Worm (Caenorhabditis elegans) whole organism, late embryonic: ENCODE results near the gene mrck-1.

Source experiments
- C08G9.2 ChIP-seq: sonication (generic microtip); optimal IDR thresholded peaks from 2 replicates; lab custom pipeline; 2016; ENCODE audit warnings: mild to moderate bottlenecking, missing genetic modification characterization, moderate library complexity, missing compliant biosample characterization
- K09A11.1 ChIP-seq: sonication (generic microtip); optimal IDR thresholded peaks from 2 replicates; lab custom pipeline; 2017; ENCODE audit warnings: antibody characterized with exemption, mild to moderate bottlenecking, missing genetic modification characterization, missing compliant biosample characterization; ENCODE audit not compliant: insufficient read depth
- Y22D7AL.16 ChIP-seq: sonication (generic microtip); optimal IDR thresholded peaks from 2 replicates; lab custom pipeline; 2016; ENCODE audit warnings: missing genetic modification characterization, missing compliant biosample characterization
- ahr-1 ChIP-seq: sonication (generic microtip); optimal IDR thresholded peaks from 2 replicates; lab custom pipeline; 2016; ENCODE audit warnings: missing genetic modification characterization, missing compliant biosample characterization
- ama-1 ChIP-seq: fragments of 150-350 bp; optimal IDR thresholded peaks from 2 replicates; lab custom pipeline; 2014
- ceh-14 ChIP-seq: sonication (generic microtip); optimal IDR thresholded peaks from 2 replicates; lab custom pipeline; 2016; ENCODE audit warnings: missing genotype, missing genetic modification characterization, missing compliant biosample characterization
- ceh-18 ChIP-seq: sonication (generic microtip); optimal IDR thresholded peaks from 2 replicates; lab custom pipeline; 2016; ENCODE audit warnings: missing genetic modification characterization, missing compliant biosample characterization
- ceh-19 ChIP-seq: fragments of 200-800 bp; sonication (Bioruptor generic); optimal IDR thresholded peaks from 2 replicates; lab custom pipeline; 2018; ENCODE audit warnings: mild to moderate bottlenecking, missing genetic modification characterization, missing compliant biosample characterization
- ceh-22 ChIP-seq: sonication (generic microtip); optimal IDR thresholded peaks from 2 replicates; lab custom pipeline; 2017; ENCODE audit warnings: missing biosample characterization, missing genetic modification characterization
- ceh-24 ChIP-seq: sonication (generic microtip); optimal IDR thresholded peaks from 2 replicates; lab custom pipeline; 2016; ENCODE audit warnings: mild to moderate bottlenecking, missing genetic modification characterization, missing compliant biosample characterization
- ceh-48 ChIP-seq: sonication (generic microtip); optimal IDR thresholded peaks from 2 replicates; lab custom pipeline; 2016; ENCODE audit warnings: missing genetic modification characterization, inconsistent platforms, missing compliant biosample characterization
- ceh-6 ChIP-seq: fragments of 200-800 bp; sonication (Bioruptor generic); optimal IDR thresholded peaks from 2 replicates; lab custom pipeline; 2018; ENCODE audit warnings: mild to moderate bottlenecking, missing genetic modification characterization, missing compliant biosample characterization
- ceh-9 ChIP-seq: sonication (generic microtip); optimal IDR thresholded peaks from 2 replicates; lab custom pipeline; 2016; ENCODE audit warnings: mild to moderate bottlenecking, missing genetic modification characterization, inconsistent platforms, missing compliant biosample characterization
- dmd-4 ChIP-seq: sonication (generic microtip); optimal IDR thresholded peaks from 2 replicates; lab custom pipeline; 2016; ENCODE audit warnings: borderline replicate concordance, missing genetic modification characterization, missing compliant biosample characterization
- dve-1 ChIP-seq: sonication (generic microtip); optimal IDR thresholded peaks from 2 replicates; lab custom pipeline; 2017; ENCODE audit warnings: antibody characterized with exemption, mild to moderate bottlenecking, missing genetic modification characterization, missing compliant biosample characterization
- ets-4 ChIP-seq: sonication (generic microtip); optimal IDR thresholded peaks from 2 replicates; lab custom pipeline; 2016; ENCODE audit warnings: missing genetic modification characterization, missing compliant biosample characterization
- eyg-1 ChIP-seq: sonication (generic microtip); optimal IDR thresholded peaks from 2 replicates; lab custom pipeline; 2016; ENCODE audit warnings: missing genotype, missing genetic modification characterization, missing compliant biosample characterization
- fkh-10 ChIP-seq: fragments of 150-350 bp; optimal IDR thresholded peaks from 2 replicates; lab custom pipeline; 2014; ENCODE audit warnings: missing biosample characterization, missing genetic modification reagents, missing genetic modification characterization
- fkh-6 ChIP-seq: sonication (generic microtip); optimal IDR thresholded peaks from 2 replicates; lab custom pipeline; 2016; ENCODE audit warnings: missing genetic modification characterization, missing compliant biosample characterization
- gmeb-2 ChIP-seq: sonication (generic microtip); optimal IDR thresholded peaks from 2 replicates; lab custom pipeline; 2016; ENCODE audit warnings: missing genetic modification characterization, inconsistent platforms, missing compliant biosample characterization
- hlh-30 ChIP-seq: sonication (generic microtip); optimal IDR thresholded peaks from 2 replicates; lab custom pipeline; 2017; ENCODE audit warnings: antibody characterized with exemption, missing genetic modification characterization, missing compliant biosample characterization; ENCODE audit not compliant: insufficient read depth
- hlh-6 ChIP-seq: sonication (generic microtip); optimal IDR thresholded peaks from 2 replicates; lab custom pipeline; 2016; ENCODE audit warnings: missing genotype, missing genetic modification characterization, missing compliant biosample characterization
- hlh-8 ChIP-seq: sonication (generic microtip); optimal IDR thresholded peaks from 2 replicates; lab custom pipeline; 2016; ENCODE audit warnings: missing genotype, missing genetic modification characterization, missing compliant biosample characterization
- lim-6 ChIP-seq: sonication (generic microtip); optimal IDR thresholded peaks from 2 replicates; lab custom pipeline; 2016; ENCODE audit warnings: missing genetic modification characterization, missing compliant biosample characterization
- lin-11 ChIP-seq: fragments of 200-800 bp; sonication (Bioruptor generic); optimal IDR thresholded peaks from 2 replicates; lab custom pipeline; 2018; ENCODE audit warnings: mild to moderate bottlenecking, missing genetic modification characterization, missing compliant biosample characterization
- madf-2 ChIP-seq: sonication (generic microtip); optimal IDR thresholded peaks from 2 replicates; lab custom pipeline; 2017; ENCODE audit warnings: missing genetic modification characterization, missing compliant biosample characterization
- nhr-11 ChIP-seq: fragments of 150-350 bp; optimal IDR thresholded peaks from 2 replicates; lab custom pipeline; 2014; ENCODE audit warnings: missing biosample characterization, missing genetic modification characterization
- nhr-232 ChIP-seq: sonication (generic microtip); optimal IDR thresholded peaks from 2 replicates; lab custom pipeline; 2016; ENCODE audit warnings: missing genetic modification characterization, missing compliant biosample characterization
- npax-4 ChIP-seq: sonication (generic microtip); optimal IDR thresholded peaks from 2 replicates; lab custom pipeline; 2016; ENCODE audit warnings: missing genetic modification characterization, missing compliant biosample characterization
- pag-3 ChIP-seq: sonication (generic microtip); optimal IDR thresholded peaks from 2 replicates; lab custom pipeline; 2016; ENCODE audit warnings: missing compliant biosample characterization, missing genetic modification characterization, borderline replicate concordance
- pha-4 ChIP-seq: fragments of 150-350 bp; optimal IDR thresholded peaks from 2 replicates; lab custom pipeline; 2018; ENCODE audit warnings: missing biosample characterization, missing genetic modification reagents, missing genetic modification characterization
- sdc-2 ChIP-seq: sonication (generic microtip); optimal IDR thresholded peaks from 2 replicates; lab custom pipeline; 2016; ENCODE audit warnings: missing genotype, missing genetic modification characterization, missing compliant biosample characterization
- sox-4 ChIP-seq: sonication (generic microtip); optimal IDR thresholded peaks from 2 replicates; lab custom pipeline; 2017; ENCODE audit warnings: mild to moderate bottlenecking, missing genetic modification characterization, inconsistent platforms, missing compliant biosample characterization
- syd-9 ChIP-seq: sonication (generic microtip); optimal IDR thresholded peaks from 2 replicates; lab custom pipeline; 2016; ENCODE audit warnings: mild to moderate bottlenecking, missing genetic modification characterization, moderate library complexity, missing compliant biosample characterization
- unc-3 ChIP-seq, 2 experiments: fragments of 200-800 bp in 1 of 2; sonication (Bioruptor generic) in 1 of 2; sonication (generic microtip) in 1 of 2; conservative IDR thresholded peaks in 1 of 2; optimal IDR thresholded peaks in 1 of 2; 2 replicates each; pipeline versions ENCODE4 v1.3.6 to Lab custom; 2016 to 2022; ENCODE audit warnings: missing compliant biosample characterization in 2 of 2, missing genetic modification characterization in 2 of 2, missing genetic modification reagents in 1 of 2
- unc-42 ChIP-seq: sonication (generic microtip); optimal IDR thresholded peaks from 2 replicates; lab custom pipeline; 2016; ENCODE audit warnings: missing genotype, missing genetic modification characterization, missing compliant biosample characterization
- unc-55 ChIP-seq: sonication (generic microtip); optimal IDR thresholded peaks from 2 replicates; lab custom pipeline; 2017; ENCODE audit warnings: missing biosample characterization, missing genetic modification reagents, missing genetic modification characterization
- unc-86 ChIP-seq: sonication (generic microtip); optimal IDR thresholded peaks from 2 replicates; lab custom pipeline; 2016; ENCODE audit warnings: missing genetic modification characterization, missing compliant biosample characterization
- ztf-16 ChIP-seq: sonication (generic microtip); optimal IDR thresholded peaks from 2 replicates; lab custom pipeline; 2017; ENCODE audit warnings: missing genetic modification characterization, missing compliant biosample characterization

Gene mrck-1

DNA sequence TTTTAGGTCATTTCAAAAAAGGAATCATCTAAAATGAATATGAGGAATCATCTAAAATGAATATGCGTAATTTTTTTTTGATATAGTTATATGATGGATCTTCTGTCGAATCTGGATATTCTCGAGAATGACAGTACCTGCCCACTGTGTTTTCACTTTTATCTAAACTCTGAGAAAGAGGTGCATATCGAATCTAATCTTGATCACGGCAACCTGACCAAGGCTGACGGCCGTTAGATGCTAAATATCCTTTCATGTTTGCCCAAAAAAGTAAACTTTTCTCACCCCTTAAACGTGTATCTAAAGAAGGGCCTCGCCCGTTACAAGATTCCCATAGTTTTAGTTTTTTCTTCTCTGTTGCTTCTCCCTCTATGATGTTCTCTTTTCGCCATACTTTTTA is 35.4 kb upstream of the mrck-1 start:
- TF ChIP-seq dve-1 (tag; lab: Kevin White, UChicago) (no peak), lin-11 (no peak), ama-1 (lab: Kevin White, UChicago) (no peak), pha-4 (tag; lab: Kevin White, UChicago) (no peak), unc-55 (GFP tag; lab: Kevin White, UChicago) (no peak), sox-4 (tag; lab: Kevin White, UChicago) (no peak), ets-4 (tag; lab: Kevin White, UChicago) (no peak), fkh-6 (tag; lab: Kevin White, UChicago) (no peak), ceh-19 (GFP tag; lab: Kevin White, UChicago) (no peak), gmeb-2 (tag; lab: Kevin White, UChicago) (no peak), ztf-16 (tag; lab: Kevin White, UChicago) (no peak), unc-42 (tag; lab: Kevin White, UChicago) (no peak)

DNA sequence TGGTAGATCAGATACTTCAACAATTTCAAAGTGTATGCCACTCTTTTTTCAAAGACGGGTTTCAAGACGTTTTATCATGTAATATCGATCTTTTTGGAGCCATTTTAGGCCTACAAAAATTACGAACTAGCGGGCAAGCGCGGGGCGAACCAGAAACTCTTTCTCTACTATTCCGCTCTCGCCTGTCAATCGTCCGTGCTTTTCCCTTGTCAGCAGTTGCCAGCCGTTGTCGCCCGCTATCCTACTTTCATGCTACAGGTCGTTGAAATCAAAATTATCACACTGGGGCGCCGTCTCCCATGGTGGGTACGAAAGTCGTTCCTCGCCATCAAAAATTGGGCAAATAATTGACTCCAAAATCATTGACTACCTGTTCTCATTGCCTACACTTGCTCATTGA is 34.0 kb upstream of the mrck-1 start:
- TF ChIP-seq ceh-24 (tag; lab: Kevin White, UChicago), result no peak
- TF ChIP-seq lim-6 (tag; lab: Kevin White, UChicago), result no peak
- TF ChIP-seq hlh-30, result no peak
- TF ChIP-seq sdc-2 (tag; lab: Kevin White, UChicago), result no peak
- no peak for TF ChIP-seq unc-86 (tag; lab: Kevin White, UChicago)

ce11 chrV:6292401-6292800 is 25.3 kb upstream of the mrck-1 start, which contains the start of gene K12B6.9:
TSS of gene K12B6.9 (minus strand) at chrV:6292666.
- TF ChIP-seq ceh-14 (tag; lab: Kevin White, UChicago), result no peak
- no peak for TF ChIP-seq ets-4 (tag; lab: Kevin White, UChicago)

- TF ChIP-seq hlh-6 (tag; lab: Kevin White, UChicago), result no peak
- TF ChIP-seq ceh-9, result no peak
- no peak for TF ChIP-seq unc-3 (GFP tag; conservative IDR thresholded peaks at IDR 0.05; lab: Robert Waterston, UW)
- TF ChIP-seq unc-3 (tag; optimal IDR thresholded peaks at IDR 0.05; lab: Kevin White, UChicago), result no peak
- no peak for TF ChIP-seq syd-9
- no peak for TF ChIP-seq ceh-22 (tag; lab: Kevin White, UChicago)
- no peak for TF ChIP-seq eyg-1
- TF ChIP-seq K09A11.1 (tag; lab: Kevin White, UChicago), result no peak
- TF ChIP-seq dmd-4 (tag; lab: Kevin White, UChicago), result no peak
- TF ChIP-seq ceh-6 (GFP tag; lab: Kevin White, UChicago), result no peak
- TF ChIP-seq nhr-11, result no peak
- TF ChIP-seq ceh-48, result no peak
Observed at ce11 chrV:6291301-6291700, 24.2 kb upstream of the mrck-1 start.

DNA sequence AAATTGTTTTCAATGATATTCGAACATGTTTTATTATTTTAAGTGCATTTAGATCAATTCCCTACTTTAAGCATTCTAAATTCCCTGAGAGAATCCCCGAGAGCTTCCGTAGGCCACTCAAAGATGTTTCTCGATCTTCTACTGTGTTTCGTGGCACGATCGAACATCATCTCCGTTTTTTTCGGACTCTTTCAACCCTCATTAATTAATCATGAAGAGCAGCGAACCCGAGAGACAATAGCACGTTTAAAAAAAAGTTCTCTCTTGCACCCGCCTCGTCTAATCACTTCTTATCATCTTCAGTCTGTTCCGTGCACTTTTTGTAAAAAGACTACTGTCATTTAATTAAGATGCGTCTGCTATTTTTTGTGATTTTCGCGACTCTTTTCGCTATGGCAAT is 21.5 kb upstream of the mrck-1 start, which contains the start of gene K12B6.11:
Gene K12B6.11 (plus strand): TSS at position 301 of the 400 bp plus-strand sequence.
- TF ChIP-seq ceh-14 (tag; lab: Kevin White, UChicago) (no peak), madf-2 (no peak), C08G9.2 (tag; lab: Kevin White, UChicago) (no peak), fkh-10 (no peak), hlh-8 (tag; lab: Kevin White, UChicago) (no peak), ceh-22 (tag; lab: Kevin White, UChicago) (no peak), sdc-2 (tag; lab: Kevin White, UChicago) (no peak), ceh-48 (no peak), K09A11.1 (tag; lab: Kevin White, UChicago) (no peak), ahr-1 (tag; lab: Kevin White, UChicago) (no peak), pag-3 (tag; lab: Kevin White, UChicago) (no peak), nhr-232 (no peak), ceh-18 (tag; lab: Kevin White, UChicago) (no peak), npax-4 (no peak), Y22D7AL.16 (tag; lab: Kevin White, UChicago) (no peak)
